Fruit fly (Drosophila melanogaster): Measurements from ENCODE around the gene CG9269.

- no peak for TF ChIP-seq Vsx2 (GFP tag; optimal IDR thresholded peaks at IDR 0.05; ENCODE audit: partially characterized antibody)
- no peak for TF ChIP-seq h (GFP tag; optimal IDR thresholded peaks at IDR 0.05)
- TF ChIP-seq lola (GFP tag; optimal IDR thresholded peaks at IDR 0.05), result no peak
- TF ChIP-seq CrebA (GFP tag; optimal IDR thresholded peaks at IDR 0.05; ENCODE audit: borderline replicate concordance), result no peak
- TF ChIP-seq dl (GFP tag; optimal IDR thresholded peaks at IDR 0.05; ENCODE audit: insufficient read depth in 1 of 2, partially characterized antibody in 2 of 2), result no peak
- no peak for TF ChIP-seq psq (GFP tag; optimal IDR thresholded peaks at IDR 0.05)
- no peak for TF ChIP-seq Jra (GFP tag; optimal IDR thresholded peaks at IDR 0.05)
- no peak for TF ChIP-seq br (GFP tag; optimal IDR thresholded peaks at IDR 0.05)
- TF ChIP-seq CG9705 (GFP tag; optimal IDR thresholded peaks at IDR 0.05), result no peak
- no peak for TF ChIP-seq Myc (optimal IDR thresholded peaks at IDR 0.05)
- TF ChIP-seq usp (GFP tag; optimal IDR thresholded peaks at IDR 0.05), result no peak
These were observed 19.3 kb upstream of the CG9269 start for dm6 chr3R:13596409-13596808.
